Worm (Caenorhabditis elegans) whole organism, L3 larva: ENCODE results near the gene nhr-19.

Experiments used
- elt-1 ChIP-seq: fragments of 150-350 bp; optimal IDR thresholded peaks from 2 replicates; lab custom pipeline; 2014; ENCODE audit warnings: missing biosample characterization, missing genetic modification characterization
- fkh-10 ChIP-seq: sonication (generic microtip); optimal IDR thresholded peaks from 2 replicates; lab custom pipeline; 2017; ENCODE audit warnings: missing biosample characterization, missing genetic modification reagents, missing genetic modification characterization
- mdl-1 ChIP-seq: fragments of 150-350 bp; optimal IDR thresholded peaks from 2 replicates; lab custom pipeline; 2014; ENCODE audit warnings: missing biosample characterization, missing genetic modification characterization
- mml-1 ChIP-seq: fragments of 150-350 bp; sonication (generic microtip); optimal IDR thresholded peaks from 3 replicates; lab custom pipeline; 2014; ENCODE audit warnings: missing biosample characterization, missing genetic modification characterization
- nfya-1 ChIP-seq: sonication (generic microtip); optimal IDR thresholded peaks from 2 replicates; lab custom pipeline; 2017; ENCODE audit warnings: missing genetic modification characterization, mild to moderate bottlenecking, missing compliant biosample characterization, antibody characterized with exemption, moderate library complexity; ENCODE audit not compliant: insufficient read depth
- nhr-25 ChIP-seq: sonication (generic microtip); optimal IDR thresholded peaks from 2 replicates; lab custom pipeline; 2017; ENCODE audit warnings: missing biosample characterization, missing genetic modification characterization
- nhr-76 ChIP-seq: fragments of 150-350 bp; sonication (generic microtip); optimal IDR thresholded peaks from 5 replicates; lab custom pipeline; 2014; ENCODE audit warnings: missing biosample characterization, missing genetic modification characterization
- pha-4 ChIP-seq: fragments of 150-350 bp; optimal IDR thresholded peaks from 2 replicates; lab custom pipeline; 2014; ENCODE audit warnings: missing biosample characterization, missing genetic modification reagents, missing genetic modification characterization
- snpc-4 ChIP-seq: fragments of 150-350 bp; optimal IDR thresholded peaks from 2 replicates; lab custom pipeline; 2014; ENCODE audit warnings: missing biosample characterization, missing genetic modification characterization
- tbx-2 ChIP-seq: sonication (generic microtip); optimal IDR thresholded peaks from 2 replicates; lab custom pipeline; 2016; ENCODE audit warnings: mild to moderate bottlenecking, missing genetic modification characterization, missing compliant biosample characterization
- unc-62 ChIP-seq: fragments of 150-350 bp; sonication (generic microtip); optimal IDR thresholded peaks from 4 replicates; lab custom pipeline; 2014; ENCODE audit warnings: missing biosample characterization, missing genetic modification reagents, missing genetic modification characterization

- no peak for TF ChIP-seq elt-1 (tag; lab: Kevin White, UChicago)
- TF ChIP-seq pha-4 (tag; lab: Kevin White, UChicago), result peak; percentile 9
- no peak for TF ChIP-seq nhr-25 (tag; lab: Kevin White, UChicago)
- TF ChIP-seq nhr-76 (tag; lab: Kevin White, UChicago), result no peak
- TF ChIP-seq unc-62, result no peak
- TF ChIP-seq nfya-1, result peak; percentile 34
- TF ChIP-seq fkh-10 (GFP tag; lab: Kevin White, UChicago), result no peak
- TF ChIP-seq tbx-2, result no peak
- no peak for TF ChIP-seq mdl-1 (tag; lab: Kevin White, UChicago)
- TF ChIP-seq mml-1, result no peak
- TF ChIP-seq snpc-4 (tag; lab: Kevin White, UChicago), result no peak
Observed at ce11 chrII:9624110-9624695, 18.9 kb upstream of the nhr-19 start, which contains the start of the genes dnj-20 and ZK1307.8.
